Worm (Caenorhabditis elegans) whole organism, L3 larva: ENCODE measurements around the gene cdka-1.

Experiments used
- R02D3.7 ChIP-seq: fragments of 150-350 bp; optimal IDR thresholded peaks from 2 replicates; lab custom pipeline; 2014; ENCODE audit warnings: missing biosample characterization, missing genetic modification characterization
- ZK546.5 ChIP-seq: sonication (generic microtip); optimal IDR thresholded peaks from 2 replicates; lab custom pipeline; 2017; ENCODE audit warnings: missing biosample characterization, missing genetic modification characterization
- aly-2 ChIP-seq: fragments of 150-350 bp; optimal IDR thresholded peaks from 2 replicates; lab custom pipeline; 2014; ENCODE audit warnings: missing biosample characterization, missing genetic modification characterization
- ama-1 ChIP-seq: fragments of 150-350 bp; optimal IDR thresholded peaks from 2 replicates; lab custom pipeline; 2018
- ceh-28 ChIP-seq: fragments of 150-350 bp; optimal IDR thresholded peaks from 2 replicates; lab custom pipeline; 2014; ENCODE audit warnings: missing biosample characterization, missing genetic modification reagents, missing genetic modification characterization
- ceh-82 ChIP-seq: fragments of 150-350 bp; optimal IDR thresholded peaks from 2 replicates; lab custom pipeline; 2014; ENCODE audit warnings: missing biosample characterization, missing genetic modification characterization
- ceh-9 ChIP-seq: sonication (generic microtip); optimal IDR thresholded peaks from 2 replicates; lab custom pipeline; 2018; ENCODE audit warnings: missing biosample characterization, missing genetic modification characterization
- daf-12 ChIP-seq: fragments of 150-350 bp; optimal IDR thresholded peaks from 2 replicates; lab custom pipeline; 2014; ENCODE audit warnings: missing biosample characterization, missing genetic modification reagents, missing genetic modification characterization
- egl-27 ChIP-seq: sonication (generic microtip); optimal IDR thresholded peaks from 4 replicates; lab custom pipeline; 2017; ENCODE audit warnings: missing biosample characterization, missing genetic modification reagents, missing genetic modification characterization
- egl-5 ChIP-seq: fragments of 150-350 bp; optimal IDR thresholded peaks from 2 replicates; lab custom pipeline; 2017; ENCODE audit warnings: missing biosample characterization, missing genetic modification reagents, missing genetic modification characterization, inconsistent platforms
- elt-1 ChIP-seq: fragments of 150-350 bp; optimal IDR thresholded peaks from 2 replicates; lab custom pipeline; 2014; ENCODE audit warnings: missing biosample characterization, missing genetic modification characterization
- elt-2 ChIP-seq: sonication (generic microtip); optimal IDR thresholded peaks from 2 replicates; lab custom pipeline; 2016; ENCODE audit warnings: missing genetic modification reagents, mild to moderate bottlenecking, missing genetic modification characterization, missing compliant biosample characterization
- elt-3 ChIP-seq, 3 experiments: fragments of 150-350 bp in 1 of 3; sonication (generic microtip) in 2 of 3; optimal IDR thresholded peaks; 2 replicates in 2 of 3; 4 replicates in 1 of 3; lab custom pipeline; 2014 to 2017; ENCODE audit warnings: missing biosample characterization in 3 of 3, missing genetic modification characterization in 3 of 3
- eor-1 ChIP-seq, 2 experiments: fragments of 150-350 bp; optimal IDR thresholded peaks; 2 replicates each; lab custom pipeline; 2014 to 2018; ENCODE audit warnings: missing biosample characterization in 2 of 2, missing genetic modification characterization in 2 of 2
- fkh-10 ChIP-seq: sonication (generic microtip); optimal IDR thresholded peaks from 2 replicates; lab custom pipeline; 2017; ENCODE audit warnings: missing biosample characterization, missing genetic modification reagents, missing genetic modification characterization
- fos-1 ChIP-seq: fragments of 150-350 bp; optimal IDR thresholded peaks from 2 replicates; lab custom pipeline; 2014; ENCODE audit warnings: missing biosample characterization, missing genetic modification characterization
- hmg-11 ChIP-seq: sonication (generic microtip); optimal IDR thresholded peaks from 2 replicates; lab custom pipeline; 2016; ENCODE audit warnings: missing genetic modification characterization, missing compliant biosample characterization
- jun-1 ChIP-seq: fragments of 150-350 bp; optimal IDR thresholded peaks from 2 replicates; lab custom pipeline; 2014; ENCODE audit warnings: missing biosample characterization, missing genetic modification reagents, missing genetic modification characterization
- lin-15B ChIP-seq: fragments of 150-350 bp; optimal IDR thresholded peaks from 2 replicates; lab custom pipeline; 2014; ENCODE audit warnings: missing biosample characterization, missing genetic modification characterization
- lsy-12 ChIP-seq: sonication (generic microtip); optimal IDR thresholded peaks from 2 replicates; lab custom pipeline; 2016; ENCODE audit warnings: mild to moderate bottlenecking, missing genetic modification characterization, missing compliant biosample characterization
- mdl-1 ChIP-seq: fragments of 150-350 bp; optimal IDR thresholded peaks from 2 replicates; lab custom pipeline; 2014; ENCODE audit warnings: missing biosample characterization, missing genetic modification characterization
- mml-1 ChIP-seq: fragments of 150-350 bp; sonication (generic microtip); optimal IDR thresholded peaks from 3 replicates; lab custom pipeline; 2014; ENCODE audit warnings: missing biosample characterization, missing genetic modification characterization
- nhr-11 ChIP-seq: fragments of 150-350 bp; optimal IDR thresholded peaks from 2 replicates; lab custom pipeline; 2014; ENCODE audit warnings: missing biosample characterization, missing genetic modification characterization
- nhr-12 ChIP-seq: fragments of 150-350 bp; optimal IDR thresholded peaks from 2 replicates; lab custom pipeline; 2014; ENCODE audit warnings: missing biosample characterization, missing genetic modification characterization
- nhr-23 ChIP-seq: fragments of 150-350 bp; optimal IDR thresholded peaks from 2 replicates; lab custom pipeline; 2014; ENCODE audit warnings: missing biosample characterization, missing genetic modification reagents, missing genetic modification characterization
- nhr-237 ChIP-seq: fragments of 150-350 bp; optimal IDR thresholded peaks from 2 replicates; lab custom pipeline; 2014; ENCODE audit warnings: missing biosample characterization, missing genetic modification characterization
- nhr-25 ChIP-seq: sonication (generic microtip); optimal IDR thresholded peaks from 2 replicates; lab custom pipeline; 2017; ENCODE audit warnings: missing biosample characterization, missing genetic modification characterization
- nhr-28 ChIP-seq: fragments of 150-350 bp; optimal IDR thresholded peaks from 2 replicates; lab custom pipeline; 2014; ENCODE audit warnings: missing biosample characterization, missing genetic modification characterization
- nhr-43 ChIP-seq: sonication (generic microtip); optimal IDR thresholded peaks from 2 replicates; lab custom pipeline; 2016; ENCODE audit warnings: mild to moderate bottlenecking, missing genetic modification characterization, missing compliant biosample characterization; ENCODE audit not compliant: poor library complexity, severe bottlenecking
- nhr-67 ChIP-seq: fragments of 150-350 bp; optimal IDR thresholded peaks from 2 replicates; lab custom pipeline; 2014; ENCODE audit warnings: missing biosample characterization, missing genetic modification characterization
- pha-4 ChIP-seq: fragments of 150-350 bp; optimal IDR thresholded peaks from 2 replicates; lab custom pipeline; 2014; ENCODE audit warnings: missing biosample characterization, missing genetic modification reagents, missing genetic modification characterization
- pqm-1 ChIP-seq: fragments of 150-350 bp; optimal IDR thresholded peaks from 2 replicates; lab custom pipeline; 2017; ENCODE audit warnings: missing biosample characterization, missing genetic modification characterization, inconsistent platforms
- sea-2 ChIP-seq: fragments of 150-350 bp; sonication (generic microtip); optimal IDR thresholded peaks from 4 replicates; lab custom pipeline; 2014; ENCODE audit warnings: missing biosample characterization, missing genetic modification reagents, missing genetic modification characterization
- skn-1 ChIP-seq: fragments of 150-350 bp; optimal IDR thresholded peaks from 2 replicates; lab custom pipeline; 2014; ENCODE audit warnings: missing biosample characterization, missing genetic modification characterization
- snpc-4 ChIP-seq: fragments of 150-350 bp; optimal IDR thresholded peaks from 2 replicates; lab custom pipeline; 2014; ENCODE audit warnings: missing biosample characterization, missing genetic modification characterization
- tbx-2 ChIP-seq: sonication (generic microtip); optimal IDR thresholded peaks from 2 replicates; lab custom pipeline; 2016; ENCODE audit warnings: mild to moderate bottlenecking, missing genetic modification characterization, missing compliant biosample characterization
- unc-62 ChIP-seq: fragments of 150-350 bp; sonication (generic microtip); optimal IDR thresholded peaks from 4 replicates; lab custom pipeline; 2014; ENCODE audit warnings: missing biosample characterization, missing genetic modification reagents, missing genetic modification characterization
- zag-1 ChIP-seq: fragments of 150-350 bp; optimal IDR thresholded peaks from 2 replicates; lab custom pipeline; 2014; ENCODE audit warnings: missing biosample characterization, missing genetic modification characterization
- ztf-11 ChIP-seq: fragments of 150-350 bp; optimal IDR thresholded peaks from 2 replicates; lab custom pipeline; 2014; ENCODE audit warnings: missing biosample characterization, missing genetic modification characterization
- ztf-4 ChIP-seq: fragments of 150-350 bp; optimal IDR thresholded peaks from 2 replicates; lab custom pipeline; 2014; ENCODE audit warnings: missing biosample characterization, missing genetic modification characterization

The cdka-1 gene

DNA sequence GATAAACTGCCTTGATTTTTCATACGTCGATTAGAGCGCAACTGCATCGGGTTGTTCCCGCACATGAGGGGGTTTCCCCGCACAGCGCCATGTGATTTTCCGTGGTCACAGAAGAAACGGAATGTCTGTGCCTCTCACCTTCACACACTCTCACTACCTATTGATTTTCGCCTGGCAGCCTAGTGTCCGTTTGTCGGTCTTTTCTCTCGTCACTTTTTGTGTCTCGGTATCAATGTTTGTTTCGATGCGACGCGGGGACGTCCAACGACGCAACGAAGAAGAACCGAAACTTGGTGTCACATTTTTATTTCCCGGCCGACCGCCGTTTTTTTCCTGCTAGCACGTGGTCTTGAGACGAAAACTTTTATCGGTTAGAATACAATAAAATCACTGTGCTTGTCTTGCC is 9.2 kb upstream of the cdka-1 start (continued):
- TF ChIP-seq unc-62 (peak; percentile 56), fos-1 (tag; lab: Kevin White, UChicago) (peak; percentile 28), nhr-11 (tag; lab: Kevin White, UChicago) (peak; percentile 87), ZK546.5 (no peak), elt-1 (tag; lab: Kevin White, UChicago) (peak; percentile 25), pha-4 (tag; lab: Kevin White, UChicago) (peak; percentile 94), nhr-23 (tag; lab: Kevin White, UChicago) (peak; percentile 92), ztf-4 (tag; lab: Kevin White, UChicago) (peak; percentile 15), mdl-1 (peak; percentile 99), nhr-43 (tag; lab: Kevin White, UChicago) (peak; percentile 93), tbx-2 (peak; percentile 74), fkh-10 (GFP tag; lab: Kevin White, UChicago) (peak; percentile 49), ceh-9 (tag; lab: Kevin White, UChicago) (no peak), nhr-12 (tag; lab: Kevin White, UChicago) (no peak), mml-1 (tag; lab: Kevin White, UChicago) (peak; percentile 24), nhr-67 (tag; lab: Kevin White, UChicago) (no peak), skn-1 (no peak), snpc-4 (tag; lab: Kevin White, UChicago) (peak; percentile 83), ceh-82 (tag; lab: Kevin White, UChicago) (no peak), nhr-28 (tag; lab: Kevin White, UChicago) (no peak), ama-1 (lab: Kevin White, UChicago) (peak; percentile 30), lsy-12 (tag; lab: Kevin White, UChicago) (peak; percentile 87)

DNA sequence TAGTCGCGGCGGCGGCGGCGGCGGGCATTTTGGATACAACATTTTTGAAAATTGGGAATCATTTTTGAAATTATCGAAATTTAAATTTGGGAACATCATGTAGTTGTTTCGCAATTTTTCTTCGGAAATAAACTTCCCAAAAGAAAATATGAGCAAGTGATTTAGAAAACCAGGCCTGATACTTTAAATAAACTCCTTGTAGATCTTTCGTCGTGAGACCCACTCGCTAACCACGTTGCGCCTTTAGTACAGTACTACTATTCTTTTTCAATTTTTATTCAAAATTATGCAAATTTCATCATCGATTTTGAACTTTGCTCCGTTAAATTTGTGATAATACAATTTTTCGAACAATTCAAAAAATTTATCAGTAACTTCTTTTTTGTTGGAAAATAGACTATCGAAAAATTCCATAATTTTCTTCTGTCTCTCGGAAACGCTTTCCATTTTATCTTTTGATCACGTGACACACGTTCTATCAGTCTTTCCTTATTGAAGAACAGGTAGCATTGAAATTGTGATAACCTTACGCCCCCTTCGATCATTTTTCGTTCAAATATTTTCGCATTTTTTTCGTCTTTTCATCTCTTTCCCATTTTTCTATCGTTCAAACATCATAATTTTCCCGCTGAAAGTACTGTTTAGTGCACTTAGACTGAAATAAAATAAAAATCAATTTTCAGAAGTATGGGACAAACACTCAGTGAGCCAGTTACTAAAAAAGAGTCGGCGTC is 8.6 kb upstream of the cdka-1 start, which contains the start of gene ppm-2:
ppm-2 (plus strand) TSS at position 684 of the 734 bp plus-strand sequence.
- TF ChIP-seq egl-5 (tag; lab: Kevin White, UChicago) (no peak), elt-2 (tag; lab: Kevin White, UChicago) (peak; percentile 63), ama-1 (lab: Kevin White, UChicago) (peak; percentile 12), zag-1 (tag; lab: Kevin White, UChicago) (no peak), R02D3.7 (tag; lab: Kevin White, UChicago) (no peak), nhr-237 (no peak), jun-1 (tag; lab: Kevin White, UChicago) (peak; percentile 8), mdl-1 (peak; percentile 5), nhr-23 (tag; lab: Kevin White, UChicago) (peak; percentile 39), nhr-25 (tag; lab: Kevin White, UChicago) (peak; percentile 15)
- TF ChIP-seq, all 47 proteins: peak for 6

DNA sequence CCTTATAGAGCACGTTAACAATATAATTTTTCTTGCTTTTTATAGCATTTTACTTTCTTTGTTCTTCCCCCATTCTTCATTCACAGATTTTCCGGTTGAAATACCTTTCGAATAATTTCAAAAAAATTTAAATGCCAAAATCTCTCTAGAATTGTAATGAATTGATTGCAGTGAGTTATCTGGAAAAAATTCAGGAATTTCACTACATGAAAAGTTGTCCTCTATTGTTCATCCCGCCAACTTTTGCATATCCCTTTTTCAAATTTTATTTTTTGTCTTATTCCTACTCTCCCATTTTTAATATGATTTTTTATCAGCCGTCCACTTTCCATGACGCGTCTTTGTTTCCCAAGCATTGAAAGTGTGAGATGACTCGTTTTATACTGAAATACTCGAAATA is 5.2 kb upstream of the cdka-1 start:
- no peak for TF ChIP-seq ztf-11 (tag; lab: Kevin White, UChicago)
- TF ChIP-seq nhr-12 (tag; lab: Kevin White, UChicago), result no peak
- no peak for TF ChIP-seq hmg-11 (tag; lab: Kevin White, UChicago)
- TF ChIP-seq elt-3 (tag; optimal IDR thresholded peaks at IDR 0.05; lab: Kevin White, UChicago), result no peak
- no peak for TF ChIP-seq eor-1 (tag; optimal IDR thresholded peaks at IDR 0.05; lab: Kevin White, UChicago)
- no peak for TF ChIP-seq sea-2 (GFP tag; lab: Kevin White, UChicago)
- TF ChIP-seq pqm-1 (tag; lab: Kevin White, UChicago), result no peak
- TF ChIP-seq nhr-11 (tag; lab: Kevin White, UChicago), result no peak
- no peak for TF ChIP-seq fkh-10 (GFP tag; lab: Kevin White, UChicago)
- TF ChIP-seq daf-12 (tag; lab: Kevin White, UChicago), result no peak
- TF ChIP-seq egl-27 (tag; lab: Kevin White, UChicago), result no peak
- no peak for TF ChIP-seq R02D3.7 (tag; lab: Kevin White, UChicago)
- no peak for TF ChIP-seq lin-15B (tag; lab: Kevin White, UChicago)
- TF ChIP-seq nhr-237, result no peak
- no peak for TF ChIP-seq aly-2 (tag; lab: Kevin White, UChicago)
- no peak for TF ChIP-seq egl-5 (tag; lab: Kevin White, UChicago)
- TF ChIP-seq ceh-28 (tag; lab: Kevin White, UChicago), result no peak
- TF ChIP-seq nhr-23 (tag; lab: Kevin White, UChicago), result no peak
- TF ChIP-seq tbx-2, result no peak
